Worm (Caenorhabditis elegans) whole organism, late embryonic: ENCODE results near the gene C33C12.1.

ENCODE experiments used
- K02D7.2 ChIP-seq: sonication (generic microtip); optimal IDR thresholded peaks from 2 replicates; lab custom pipeline; 2017; ENCODE audit warnings: mild to moderate bottlenecking, missing genetic modification characterization, missing compliant biosample characterization
- ahr-1 ChIP-seq: sonication (generic microtip); optimal IDR thresholded peaks from 2 replicates; lab custom pipeline; 2016; ENCODE audit warnings: missing genetic modification characterization, missing compliant biosample characterization
- ama-1 ChIP-seq: fragments of 150-350 bp; optimal IDR thresholded peaks from 2 replicates; lab custom pipeline; 2014
- ceh-22 ChIP-seq: sonication (generic microtip); optimal IDR thresholded peaks from 2 replicates; lab custom pipeline; 2017; ENCODE audit warnings: missing biosample characterization, missing genetic modification characterization
- ceh-9 ChIP-seq: sonication (generic microtip); optimal IDR thresholded peaks from 2 replicates; lab custom pipeline; 2016; ENCODE audit warnings: mild to moderate bottlenecking, missing genetic modification characterization, inconsistent platforms, missing compliant biosample characterization
- ets-4 ChIP-seq: sonication (generic microtip); optimal IDR thresholded peaks from 2 replicates; lab custom pipeline; 2016; ENCODE audit warnings: missing genetic modification characterization, missing compliant biosample characterization
- eyg-1 ChIP-seq: sonication (generic microtip); optimal IDR thresholded peaks from 2 replicates; lab custom pipeline; 2016; ENCODE audit warnings: missing genotype, missing genetic modification characterization, missing compliant biosample characterization
- hlh-6 ChIP-seq: sonication (generic microtip); optimal IDR thresholded peaks from 2 replicates; lab custom pipeline; 2016; ENCODE audit warnings: missing genotype, missing genetic modification characterization, missing compliant biosample characterization
- nhr-11 ChIP-seq: fragments of 150-350 bp; optimal IDR thresholded peaks from 2 replicates; lab custom pipeline; 2014; ENCODE audit warnings: missing biosample characterization, missing genetic modification characterization
- tbx-2 ChIP-seq: sonication (generic microtip); optimal IDR thresholded peaks from 2 replicates; lab custom pipeline; 2016; ENCODE audit warnings: missing genetic modification characterization, missing compliant biosample characterization
- unc-86 ChIP-seq: sonication (generic microtip); optimal IDR thresholded peaks from 2 replicates; lab custom pipeline; 2016; ENCODE audit warnings: missing genetic modification characterization, missing compliant biosample characterization

ce11 chrII:2233240-2233639 lies 35.2 kb downstream of the C33C12.1 start, which contains the start of gene cct-3:
- no peak for TF ChIP-seq nhr-11
- no peak for TF ChIP-seq eyg-1 (tag; lab: Kevin White, UChicago)
- TF ChIP-seq ceh-9 (tag; lab: Kevin White, UChicago) = no peak
- TF ChIP-seq hlh-6 (tag; lab: Kevin White, UChicago) = no peak
- no peak for TF ChIP-seq unc-86
- TF ChIP-seq ets-4 = no peak
- TF ChIP-seq ceh-22 (tag; lab: Kevin White, UChicago) = no peak
- TF ChIP-seq tbx-2 (tag; lab: Kevin White, UChicago) = no peak
- TF ChIP-seq ahr-1 (tag; lab: Kevin White, UChicago) = no peak
- TF ChIP-seq K02D7.2 (tag; lab: Kevin White, UChicago) = no peak
- no peak for TF ChIP-seq ama-1 (lab: Kevin White, UChicago)
